Fruit fly (Drosophila melanogaster) whole organism, wandering third instar larva: ENCODE results near the gene ND-ASHI.

Experiments
- CrebA ChIP-seq: fragments of 200-800 bp; sonication (Bioruptor generic); optimal IDR thresholded peaks from 2 replicates; lab custom pipeline; 2016; ENCODE audit warnings: missing biosample characterization, mild to moderate bottlenecking, missing genetic modification characterization, borderline replicate concordance
- Dfd ChIP-seq: fragments of >200 bp; optimal IDR thresholded peaks from 2 replicates; lab custom pipeline; 2017; ENCODE audit warnings: missing biosample characterization, missing genetic modification characterization
- OdsH ChIP-seq: fragments of 200-800 bp; sonication (Bioruptor generic); optimal IDR thresholded peaks from 2 replicates; lab custom pipeline; 2016; ENCODE audit warnings: missing biosample characterization, mild to moderate bottlenecking, missing genetic modification characterization
- Sp1 ChIP-seq: fragments of 200-800 bp; sonication (Bioruptor generic); optimal IDR thresholded peaks from 3 replicates; lab custom pipeline; 2019; ENCODE audit warnings: missing biosample characterization, mild to moderate bottlenecking, missing genetic modification characterization, moderate library complexity
- Vsx2 ChIP-seq: fragments of 200-300, 225-300 bp; sonication (Bioruptor generic); optimal IDR thresholded peaks from 2 replicates; lab custom pipeline; 2018; ENCODE audit warnings: missing biosample characterization, missing genetic modification characterization; ENCODE audit not compliant: partially characterized antibody
- br ChIP-seq: fragments of 200-800 bp; sonication (Bioruptor generic); optimal IDR thresholded peaks from 2 replicates; lab custom pipeline; 2016; ENCODE audit warnings: missing biosample characterization, missing genetic modification characterization
- psq ChIP-seq: fragments of 200-800 bp; sonication (Bioruptor generic); optimal IDR thresholded peaks from 3 replicates; lab custom pipeline; 2017; ENCODE audit warnings: missing biosample characterization, mild to moderate bottlenecking, missing genetic modification characterization, moderate library complexity

DNA sequence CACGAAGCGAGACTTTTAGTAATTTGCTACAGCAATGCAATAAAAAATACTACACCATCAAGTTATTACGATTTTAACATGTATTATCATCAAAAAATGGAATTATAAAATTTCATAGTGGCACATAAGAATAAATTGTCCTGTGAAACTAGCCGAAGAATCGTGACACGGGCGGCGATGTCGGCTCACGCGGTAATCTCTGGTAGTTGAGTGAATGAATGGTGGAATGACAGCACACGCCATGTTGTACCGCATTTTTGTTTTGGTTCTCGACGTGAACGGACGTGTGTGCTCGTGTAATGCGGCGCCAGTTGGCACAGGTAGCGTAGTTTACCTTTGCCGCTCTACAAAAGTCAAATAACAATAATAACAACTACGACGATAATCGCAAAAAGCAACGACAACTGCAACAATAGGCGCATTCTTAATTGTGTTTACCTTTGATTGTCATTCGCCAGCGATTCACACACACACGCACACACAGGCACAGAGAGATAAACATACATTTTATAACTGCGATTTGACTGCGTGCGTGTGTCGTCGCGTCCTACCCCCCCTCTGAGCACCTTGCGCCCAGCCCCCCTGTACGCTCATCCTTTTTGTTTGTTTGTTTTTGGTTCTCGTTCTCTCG lies 20.5 kb upstream of the ND-ASHI start, which contains the start of gene CG14441:
- TF ChIP-seq br (GFP tag; lab: Kevin White, UChicago) (peak; percentile 57), CrebA (GFP tag; lab: Kevin White, UChicago) (no peak), Sp1 (GFP tag; lab: Kevin White, UChicago) (peak; percentile 73), Vsx2 (GFP tag; lab: Kevin White, UChicago) (no peak), OdsH (GFP tag; lab: Kevin White, UChicago) (peak; percentile 40), Dfd (no peak), psq (peak; percentile 69)
